Worm (Caenorhabditis elegans): Measurements from ENCODE around the gene nhr-214.

DNA sequence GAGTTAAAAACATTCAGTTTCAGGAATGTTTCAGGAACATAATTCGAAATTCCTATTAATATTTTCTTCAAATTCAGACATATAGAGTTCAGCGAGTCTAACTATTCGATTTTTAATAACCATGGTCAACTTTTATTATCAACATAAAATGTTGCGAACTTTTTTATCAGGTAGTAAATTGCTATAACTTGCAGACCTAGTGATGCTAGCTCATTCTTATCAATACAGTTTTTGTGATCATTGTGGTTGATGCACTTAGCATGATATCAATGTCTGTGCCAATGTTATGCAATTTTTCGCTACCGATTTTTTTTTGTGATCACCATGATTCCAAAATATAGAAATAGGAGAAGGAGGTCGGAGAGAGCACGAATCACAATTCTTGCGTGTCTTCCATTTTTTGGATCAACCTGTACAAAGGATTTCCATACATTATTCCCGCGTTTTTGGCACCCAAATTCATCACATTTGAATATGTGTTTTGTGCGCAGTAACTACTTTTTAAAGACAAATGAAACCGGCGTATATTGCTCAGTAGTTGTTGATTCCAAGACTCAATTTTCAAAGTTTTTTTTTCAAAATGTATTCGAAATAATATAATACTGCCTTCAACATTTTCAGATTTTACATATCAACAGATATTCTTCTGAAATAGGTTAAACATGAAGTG, 29.5 kb upstream of the nhr-214 start, which contains the start of gene pgp-12:
- TF ChIP-seq T23F11.4 (GFP tag; optimal IDR thresholded peaks at IDR 0.05) (no peak), hlh-15 (tag; optimal IDR thresholded peaks at IDR 0.05) (no peak), ama-1 (optimal IDR thresholded peaks at IDR 0.05) (no peak), tbx-2 (tag; optimal IDR thresholded peaks at IDR 0.05) (no peak), elt-2 (tag; optimal IDR thresholded peaks at IDR 0.05) (no peak), ceh-48 (tag; optimal IDR thresholded peaks at IDR 0.05) (no peak), lin-11 (tag; optimal IDR thresholded peaks at IDR 0.05) (no peak), ceh-9 (tag; optimal IDR thresholded peaks at IDR 0.05) (no peak)
